Worm (Caenorhabditis elegans): ENCODE results near the gene C18G1.1.

DNA sequence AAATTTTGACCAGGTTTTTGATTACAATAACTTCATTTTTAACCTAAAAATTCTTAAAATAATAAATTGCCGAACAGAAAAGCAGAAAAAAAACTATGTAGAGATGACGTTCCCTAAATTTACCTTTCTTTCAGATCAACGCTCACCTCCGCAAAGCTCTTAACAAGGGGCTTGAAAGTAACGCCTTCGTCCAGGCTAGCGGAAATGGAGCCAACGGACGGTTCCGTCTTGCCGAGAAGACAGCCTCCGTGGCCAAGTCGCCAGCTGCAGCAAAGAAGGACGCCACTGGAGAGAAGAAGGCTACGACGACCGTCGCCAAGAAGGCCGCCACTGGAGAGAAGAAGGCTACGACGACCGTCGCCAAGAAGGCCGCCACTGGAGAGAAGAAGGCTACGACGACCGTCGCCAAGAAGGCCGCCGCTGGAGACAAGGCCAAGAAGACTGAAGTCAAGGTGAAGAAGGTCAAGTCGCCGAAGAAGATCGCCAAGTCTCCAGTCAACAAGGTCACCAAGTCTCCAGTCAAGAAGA lies 23.0 kb upstream of the C18G1.1 start:
- TF ChIP-seq nhr-77 (tag; optimal IDR thresholded peaks at IDR 0.05) (no peak), dsc-1 (tag; optimal IDR thresholded peaks at IDR 0.05) (no peak), unc-62 (GFP tag; optimal IDR thresholded peaks at IDR 0.05) (no peak), ama-1 (optimal IDR thresholded peaks at IDR 0.05) (no peak), fkh-10 (GFP tag; optimal IDR thresholded peaks at IDR 0.05) (no peak), unc-130 (tag; optimal IDR thresholded peaks at IDR 0.05) (no peak), C16A3.4 (tag; optimal IDR thresholded peaks at IDR 0.05) (no peak), ces-1 (GFP tag; optimal IDR thresholded peaks at IDR 0.05) (no peak), lin-35 (GFP tag; optimal IDR thresholded peaks at IDR 0.05) (no peak), mdl-1 (tag; optimal IDR thresholded peaks at IDR 0.05) (no peak), Y116A8C.19 (tag; optimal IDR thresholded peaks at IDR 0.05; ENCODE audit: borderline replicate concordance) (no peak), snpc-4 (tag; optimal IDR thresholded peaks at IDR 0.05) (no peak), lin-15B (tag; optimal IDR thresholded peaks at IDR 0.05) (no peak)
